Worm (Caenorhabditis elegans): Measurements from ENCODE around the gene nlp-101.

DNA sequence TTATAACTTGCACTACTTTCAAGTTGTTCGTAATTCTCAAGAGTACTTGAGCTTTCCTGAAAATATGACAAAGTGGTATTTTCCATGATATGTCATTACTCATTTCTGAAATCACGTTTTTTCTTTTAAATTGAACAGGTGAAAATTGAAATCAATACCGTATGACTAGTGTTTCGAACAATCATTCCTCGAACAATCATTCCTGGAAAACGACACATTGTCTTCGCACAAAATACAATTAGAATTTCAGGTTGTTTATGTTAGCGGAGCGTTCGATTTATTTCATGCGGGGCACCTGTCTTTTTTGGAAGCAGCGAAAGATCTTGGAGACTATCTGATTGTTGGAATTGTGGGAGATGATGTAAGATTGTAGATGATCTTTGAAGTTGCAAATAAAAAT, 47.5 kb downstream of the nlp-101 start:
- TF ChIP-seq aly-2 (tag; optimal IDR thresholded peaks at IDR 0.05) = no peak
- no peak for TF ChIP-seq unc-62 (GFP tag; optimal IDR thresholded peaks at IDR 0.05)
- no peak for TF ChIP-seq sma-9 (GFP tag; optimal IDR thresholded peaks at IDR 0.05)
- TF ChIP-seq sma-9 (tag; optimal IDR thresholded peaks at IDR 0.05) = no peak
- TF ChIP-seq unc-55 (GFP tag; optimal IDR thresholded peaks at IDR 0.05) = no peak
- TF ChIP-seq nhr-25 (tag; optimal IDR thresholded peaks at IDR 0.05) = no peak
- TF ChIP-seq elt-3 (tag; optimal IDR thresholded peaks at IDR 0.05) = no peak
- TF ChIP-seq unc-39 (tag; optimal IDR thresholded peaks at IDR 0.05) = no peak
- TF ChIP-seq nhr-23 (tag; optimal IDR thresholded peaks at IDR 0.05) = no peak
- no peak for TF ChIP-seq mbf-1 (tag; optimal IDR thresholded peaks at IDR 0.05)
- no peak for TF ChIP-seq skn-1 (tag; optimal IDR thresholded peaks at IDR 0.05)

Data from whole organism, L2 larva.